Worm (Caenorhabditis elegans) whole organism, young adult: ENCODE measurements around the gene unc-34.

Experiments
- F23B12.7 ChIP-seq: sonication (generic microtip); optimal IDR thresholded peaks from 2 replicates; lab custom pipeline; 2017; ENCODE audit warnings: missing genetic modification characterization, mild to moderate bottlenecking, missing compliant biosample characterization, antibody characterized with exemption, moderate library complexity; ENCODE audit not compliant: insufficient read depth
- F37B4.10 ChIP-seq: fragments of 200-800 bp; sonication (Bioruptor generic); IDR thresholded peaks from 2 replicates; pipeline ENCODE4 v1.3.6; 2022; ENCODE audit warnings: missing genetic modification characterization, missing compliant biosample characterization
- F39B2.1 ChIP-seq: fragments of 200-800 bp; sonication (Bioruptor generic); IDR thresholded peaks from 2 replicates; pipeline ENCODE4 v1.3.6; 2022; ENCODE audit warnings: missing genetic modification reagents, missing genetic modification characterization, missing compliant biosample characterization
- F52B5.7 ChIP-seq: sonication (generic microtip); optimal IDR thresholded peaks from 2 replicates; lab custom pipeline; 2016; ENCODE audit warnings: mild to moderate bottlenecking, missing genetic modification characterization, missing compliant biosample characterization
- F57C9.4 ChIP-seq: sonication (generic microtip); optimal IDR thresholded peaks from 2 replicates; lab custom pipeline; 2017; ENCODE audit warnings: mild to moderate bottlenecking, missing genetic modification characterization, missing compliant biosample characterization
- T07F8.4 ChIP-seq: sonication (generic microtip); optimal IDR thresholded peaks from 2 replicates; lab custom pipeline; 2016; ENCODE audit warnings: mild to moderate bottlenecking, missing genetic modification characterization, moderate library complexity, missing compliant biosample characterization
- Y95B8A.8 ChIP-seq: fragments of 200-800 bp; sonication (Bioruptor generic); IDR thresholded peaks from 2 replicates; pipeline ENCODE4 v1.3.6; 2022; ENCODE audit warnings: missing genetic modification reagents, missing genetic modification characterization, missing compliant biosample characterization
- aptf-2 ChIP-seq: fragments of 200-800 bp; sonication (Bioruptor generic); conservative IDR thresholded peaks from 2 replicates; pipeline ENCODE4 v1.3.6; 2022; ENCODE audit warnings: missing genetic modification reagents, missing genetic modification characterization, missing compliant biosample characterization
- athp-1 ChIP-seq: sonication (generic microtip); optimal IDR thresholded peaks from 2 replicates; lab custom pipeline; 2017; ENCODE audit warnings: mild to moderate bottlenecking, missing genetic modification characterization, missing compliant biosample characterization
- attf-5 ChIP-seq: fragments of 200-800 bp; sonication (Bioruptor generic); optimal IDR thresholded peaks from 2 replicates; lab custom pipeline; 2018; ENCODE audit warnings: mild to moderate bottlenecking, missing genetic modification characterization, missing compliant biosample characterization
- bed-2 ChIP-seq: fragments of 200-800 bp; sonication (Bioruptor generic); IDR thresholded peaks from 2 replicates; pipeline ENCODE4 v1.3.6; 2022; ENCODE audit warnings: missing genetic modification reagents, missing genetic modification characterization, missing compliant biosample characterization
- cebp-1 ChIP-seq, 2 experiments: fragments of 200-800 bp in 1 of 2; sonication (Bioruptor generic) in 1 of 2; sonication (generic microtip) in 1 of 2; IDR thresholded peaks in 1 of 2; optimal IDR thresholded peaks in 1 of 2; 2 replicates each; pipeline versions ENCODE4 v1.3.6 to Lab custom; 2017 to 2022; ENCODE audit warnings: missing compliant biosample characterization in 2 of 2, missing genetic modification characterization in 2 of 2, mild to moderate bottlenecking in 1 of 2, missing genetic modification reagents in 1 of 2, moderate library complexity in 1 of 2
- ceh-27 ChIP-seq: fragments of 200-800 bp; sonication (Bioruptor generic); optimal IDR thresholded peaks from 2 replicates; lab custom pipeline; 2018; ENCODE audit warnings: mild to moderate bottlenecking, missing genetic modification characterization, moderate library complexity, missing compliant biosample characterization
- ceh-40 ChIP-seq: fragments of 200-800 bp; sonication (Bioruptor generic); IDR thresholded peaks from 2 replicates; pipeline ENCODE4 v1.3.6; 2022; ENCODE audit warnings: missing genetic modification characterization, missing compliant biosample characterization
- ceh-58 ChIP-seq: fragments of 200-800 bp; sonication (Bioruptor generic); IDR thresholded peaks from 2 replicates; pipeline ENCODE4 v1.3.6; 2022; ENCODE audit warnings: missing genetic modification characterization, missing compliant biosample characterization
- ceh-91 ChIP-seq: fragments of 200-800 bp; sonication (Bioruptor generic); IDR thresholded peaks from 2 replicates; pipeline ENCODE4 v1.3.6; 2022; ENCODE audit warnings: missing genetic modification reagents, missing genetic modification characterization, missing compliant biosample characterization
- chd-7 ChIP-seq: sonication (generic microtip); optimal IDR thresholded peaks from 2 replicates; lab custom pipeline; 2016; ENCODE audit warnings: mild to moderate bottlenecking, missing genetic modification characterization, moderate library complexity, missing compliant biosample characterization
- dox-1 ChIP-seq: fragments of 200-800 bp; sonication (Bioruptor generic); IDR thresholded peaks from 2 replicates; pipeline ENCODE4 v1.3.6; 2022; ENCODE audit warnings: missing genetic modification reagents, missing genetic modification characterization, missing compliant biosample characterization
- egl-44 ChIP-seq: fragments of 200-800 bp; sonication (Bioruptor generic); IDR thresholded peaks from 2 replicates; pipeline ENCODE4 v1.3.6; 2022; ENCODE audit warnings: missing genetic modification reagents, missing genetic modification characterization, missing compliant biosample characterization
- ets-4 ChIP-seq: fragments of 200-800 bp; sonication (Bioruptor generic); optimal IDR thresholded peaks from 2 replicates; lab custom pipeline; 2018; ENCODE audit warnings: mild to moderate bottlenecking, missing genetic modification characterization, missing compliant biosample characterization
- let-526 ChIP-seq: fragments of 200-800 bp; sonication (Bioruptor generic); IDR thresholded peaks from 2 replicates; pipeline ENCODE4 v1.3.6; 2022; ENCODE audit warnings: missing genetic modification reagents, missing genetic modification characterization, missing compliant biosample characterization
- let-607 ChIP-seq, 2 experiments: fragments of 200-800 bp in 1 of 2; sonication (Bioruptor generic) in 1 of 2; sonication (generic microtip) in 1 of 2; optimal IDR thresholded peaks; 2 replicates each; lab custom pipeline; 2016 to 2018; ENCODE audit warnings: mild to moderate bottlenecking in 2 of 2, missing compliant biosample characterization in 2 of 2, missing genetic modification characterization in 2 of 2, moderate library complexity in 2 of 2, missing genotype in 1 of 2
- lin-40 ChIP-seq: sonication (generic microtip); optimal IDR thresholded peaks from 2 replicates; lab custom pipeline; 2016; ENCODE audit warnings: missing genetic modification characterization, mild to moderate bottlenecking, missing compliant biosample characterization, missing genotype, missing genetic modification reagents
- lin-54 ChIP-seq: fragments of 200-800 bp; sonication (Bioruptor generic); optimal IDR thresholded peaks from 2 replicates; lab custom pipeline; 2018; ENCODE audit warnings: mild to moderate bottlenecking, missing genetic modification characterization, missing compliant biosample characterization
- lir-1 ChIP-seq: fragments of 200-800 bp; sonication (Bioruptor generic); conservative IDR thresholded peaks from 2 replicates; pipeline ENCODE4 v1.3.6; 2022; ENCODE audit warnings: missing genetic modification reagents, missing genetic modification characterization, missing compliant biosample characterization
- lsl-1 ChIP-seq: fragments of 200-800 bp; sonication (Bioruptor generic); optimal IDR thresholded peaks from 2 replicates; lab custom pipeline; 2018; ENCODE audit warnings: mild to moderate bottlenecking, missing genetic modification characterization, moderate library complexity, missing compliant biosample characterization
- madf-6 ChIP-seq: fragments of 200-800 bp; sonication (Bioruptor generic); IDR thresholded peaks from 2 replicates; pipeline ENCODE4 v1.3.6; 2022; ENCODE audit warnings: missing genetic modification reagents, missing genetic modification characterization, missing compliant biosample characterization
- mxl-1 ChIP-seq: sonication (generic microtip); optimal IDR thresholded peaks from 2 replicates; lab custom pipeline; 2016; ENCODE audit warnings: missing genetic modification characterization, missing compliant biosample characterization
- pbrm-1 ChIP-seq: fragments of 200-800 bp; sonication (Bioruptor generic); IDR thresholded peaks from 2 replicates; pipeline ENCODE4 v1.3.6; 2022; ENCODE audit warnings: missing genetic modification reagents, missing genetic modification characterization, missing compliant biosample characterization
- rec-8 ChIP-seq, 2 experiments: sonication (generic microtip); optimal IDR thresholded peaks; 2 replicates each; lab custom pipeline; 2016; ENCODE audit warnings: mild to moderate bottlenecking in 2 of 2, missing genetic modification characterization in 2 of 2, missing genetic modification reagents in 2 of 2, missing genotype in 2 of 2, missing biosample characterization in 1 of 2, missing compliant biosample characterization in 1 of 2, moderate library complexity in 1 of 2
- rpc-1 ChIP-seq, 2 experiments: fragments of 150-350 bp in 1 of 2; sonication (generic microtip) in 1 of 2; optimal IDR thresholded peaks; 2 replicates each; lab custom pipeline; 2014 to 2018; ENCODE audit warnings: missing biosample characterization in 1 of 2, missing genetic modification characterization in 1 of 2, missing genetic modification reagents in 1 of 2, missing genotype in 1 of 2
- unc-62 ChIP-seq: fragments of 150-350 bp; optimal IDR thresholded peaks from 2 replicates; lab custom pipeline; 2014; ENCODE audit warnings: missing biosample characterization, missing genetic modification reagents, missing genetic modification characterization
- xnd-1 ChIP-seq: sonication (generic microtip); optimal IDR thresholded peaks from 2 replicates; lab custom pipeline; 2016; ENCODE audit warnings: missing genotype, missing genetic modification reagents, missing genetic modification characterization, missing compliant biosample characterization
- zim-3 ChIP-seq: sonication (generic microtip); optimal IDR thresholded peaks from 2 replicates; lab custom pipeline; 2017; ENCODE audit warnings: mild to moderate bottlenecking, missing genetic modification characterization, moderate library complexity, missing compliant biosample characterization
- ztf-22 ChIP-seq: fragments of 200-800 bp; sonication (Bioruptor generic); optimal IDR thresholded peaks from 2 replicates; lab custom pipeline; 2018; ENCODE audit warnings: mild to moderate bottlenecking, missing genetic modification characterization, moderate library complexity, missing compliant biosample characterization

The unc-34 gene

ce11 chrV:1003826-1004225 is 21.3 kb downstream of the unc-34 start (continued):
- TF ChIP-seq lin-54 (peak; percentile 19), F39B2.1 (no peak), ceh-40 (GFP tag; lab: Robert Waterston, UW) (no peak), F57C9.4 (no peak), bed-2 (GFP tag; lab: Robert Waterston, UW) (peak; percentile 68; the same call in 1 of the 2 replicates), F23B12.7 (peak; percentile 48), lsl-1 (GFP tag; lab: Kevin White, UChicago) (peak; percentile 7), let-607 (tag; optimal IDR thresholded peaks at IDR 0.05; lab: Kevin White, UChicago) (no peak), ceh-27 (GFP tag; lab: Kevin White, UChicago) (peak; percentile 49), lin-40 (tag; lab: Kevin White, UChicago) (peak; percentile 82), F37B4.10 (no peak), aptf-2 (GFP tag; lab: Robert Waterston, UW) (no peak), cebp-1 (GFP tag; IDR thresholded peaks at IDR 0.05; lab: Robert Waterston, UW) (no peak), cebp-1 (tag; optimal IDR thresholded peaks at IDR 0.05; lab: Kevin White, UChicago) (peak; percentile 40), ceh-91 (GFP tag; lab: Robert Waterston, UW) (no peak), pbrm-1 (GFP tag; lab: Robert Waterston, UW) (no peak), rec-8 (tag; optimal IDR thresholded peaks at IDR 0.05; lab: Kevin White, UChicago) (peak in 1 of 2 experiments; percentile 52), mxl-1 (tag; lab: Kevin White, UChicago) (no peak), attf-5 (GFP tag; lab: Kevin White, UChicago) (peak; percentile 45), athp-1 (tag; lab: Kevin White, UChicago) (peak; percentile 26), dox-1 (0 out of 2 replicates have a peak, but pooled peaks have one; percentile 15), lir-1 (GFP tag; lab: Robert Waterston, UW) (no peak), zim-3 (no peak), T07F8.4 (tag; lab: Kevin White, UChicago) (no peak), chd-7 (tag; lab: Kevin White, UChicago) (no peak)
- TF ChIP-seq, all 124 proteins: peak for 27

ce11 chrV:1005877-1006276 is 23.4 kb downstream of the unc-34 start:
- no peak for TF ChIP-seq F52B5.7 (tag; lab: Kevin White, UChicago)
- TF ChIP-seq let-526 (GFP tag; lab: Robert Waterston, UW): no peak
- TF ChIP-seq ceh-58 (GFP tag; lab: Robert Waterston, UW): no peak
- TF ChIP-seq xnd-1: no peak

ce11 chrV:1008503-1008902 is 26.0 kb downstream of the unc-34 start, which contains the start of gene ergo-1:
ergo-1 (plus strand) TSS chrV:1008803.
- TF ChIP-seq ets-4 (GFP tag; lab: Kevin White, UChicago) (no peak), unc-62 (GFP tag; lab: Kevin White, UChicago) (no peak), ztf-22 (GFP tag; lab: Kevin White, UChicago) (no peak), ceh-91 (GFP tag; lab: Robert Waterston, UW) (no peak), egl-44 (GFP tag; lab: Robert Waterston, UW) (no peak), Y95B8A.8 (GFP tag; lab: Robert Waterston, UW) (no peak), lsl-1 (GFP tag; lab: Kevin White, UChicago) (no peak), madf-6 (no peak), bed-2 (GFP tag; lab: Robert Waterston, UW) (no peak), rec-8 (tag; optimal IDR thresholded peaks at IDR 0.05; lab: Kevin White, UChicago) (no peak), rpc-1 (optimal IDR thresholded peaks at IDR 0.05; lab: Kevin White, UChicago) (no peak), rpc-1 (tag; optimal IDR thresholded peaks at IDR 0.05; lab: Kevin White, UChicago) (no peak)
